Fruit fly (Drosophila melanogaster) whole organism, embryonic: ENCODE data around the gene CG9590.
A peak's percentile ranks its signal among the peaks of the same experiment; 100 is the strongest.

Experiments
- Antp ChIP-seq: fragments of 200-800 bp; sonication (Bioruptor generic); optimal IDR thresholded peaks from 3 replicates; lab custom pipeline; 2016; ENCODE audit warnings: missing biosample characterization, missing genetic modification characterization
- CG10462 ChIP-seq: fragments of 200-800 bp; sonication (Bioruptor generic); optimal IDR thresholded peaks from 2 replicates; lab custom pipeline; 2016; ENCODE audit warnings: missing biosample characterization, missing genetic modification characterization
- CG14014 ChIP-seq: fragments of 200-800 bp; sonication (Bioruptor generic); IDR thresholded peaks from 2 replicates; pipeline ENCODE4 v1.3.6; 2022; ENCODE audit warnings: missing biosample characterization, missing genetic modification characterization
- CG14441 ChIP-seq: fragments of 200-800 bp; sonication (Bioruptor generic); IDR thresholded peaks from 2 replicates; pipeline ENCODE4 v1.3.6; 2022; ENCODE audit warnings: missing biosample characterization, missing genetic modification characterization
- CG16779 ChIP-seq: fragments of 200-800 bp; sonication (Bioruptor generic); IDR thresholded peaks from 2 replicates; pipeline ENCODE4 v1.3.6; 2022; ENCODE audit warnings: missing biosample characterization, missing genetic modification characterization
- CG16813 ChIP-seq: fragments of 200-800 bp; sonication (Bioruptor generic); IDR thresholded peaks from 3 replicates; pipeline ENCODE4 v1.3.6; 2022; ENCODE audit warnings: missing biosample characterization, missing genetic modification characterization; ENCODE audit not compliant: partially characterized antibody
- CG17328 ChIP-seq: fragments of 200-800 bp; sonication (Bioruptor generic); IDR thresholded peaks from 2 replicates; pipeline ENCODE4 v1.3.6; 2022; ENCODE audit warnings: missing biosample characterization, missing genetic modification characterization
- CG2120 ChIP-seq: fragments of 200-800 bp; sonication (Bioruptor generic); optimal IDR thresholded peaks from 3 replicates; lab custom pipeline; 2016; ENCODE audit warnings: missing biosample characterization, missing genetic modification characterization
- CG2202 ChIP-seq: fragments of 200-800 bp; sonication (Bioruptor generic); optimal IDR thresholded peaks from 2 replicates; lab custom pipeline; 2018; ENCODE audit warnings: missing biosample characterization, mild to moderate bottlenecking, missing genetic modification characterization
- CG2875 ChIP-seq: fragments of 200-800 bp; sonication (Bioruptor generic); optimal IDR thresholded peaks from 2 replicates; lab custom pipeline; 2017; ENCODE audit warnings: missing biosample characterization, mild to moderate bottlenecking, missing genetic modification characterization, missing genetic modification reagents
- CG30403 ChIP-seq: fragments of 200-800 bp; sonication (Bioruptor generic); optimal IDR thresholded peaks from 3 replicates; lab custom pipeline; 2016; ENCODE audit warnings: missing biosample characterization, missing genetic modification characterization
- CG3065 ChIP-seq: fragments of 200-800 bp; sonication (Bioruptor generic); optimal IDR thresholded peaks from 2 replicates; lab custom pipeline; 2016; ENCODE audit warnings: missing biosample characterization, missing genetic modification characterization
- CG31441 ChIP-seq: fragments of 200-800 bp; sonication (Bioruptor generic); IDR thresholded peaks from 2 replicates; pipeline ENCODE4 v1.3.6; 2022; ENCODE audit warnings: missing biosample characterization, missing genetic modification characterization
- CG33557 ChIP-seq: fragments of 200-800 bp; sonication (Bioruptor generic); optimal IDR thresholded peaks from 2 replicates; lab custom pipeline; 2019; ENCODE audit warnings: missing biosample characterization, mild to moderate bottlenecking, missing genetic modification characterization, moderate library complexity
- CG34422 ChIP-seq: fragments of 200-800 bp; sonication (Bioruptor generic); IDR thresholded peaks from 3 replicates; pipeline ENCODE4 v1.3.6; 2022; ENCODE audit warnings: missing biosample characterization, missing genetic modification characterization
- CG3847 ChIP-seq: fragments of 200-800 bp; sonication (Bioruptor generic); IDR thresholded peaks from 2 replicates; pipeline ENCODE4 v1.3.6; 2022; ENCODE audit warnings: missing biosample characterization, missing genetic modification characterization
- CG6654 ChIP-seq: fragments of 200-800 bp; sonication (Bioruptor generic); optimal IDR thresholded peaks from 2 replicates; lab custom pipeline; 2017; ENCODE audit warnings: missing biosample characterization, mild to moderate bottlenecking, missing genetic modification characterization
- CG6791 ChIP-seq: fragments of 200-800 bp; sonication (Bioruptor generic); IDR thresholded peaks from 3 replicates; pipeline ENCODE4 v1.3.6; 2022; ENCODE audit warnings: missing biosample characterization, missing genetic modification characterization; ENCODE audit not compliant: partially characterized antibody
- CG8290 ChIP-seq, 3 experiments: fragments of 200-800 bp; sonication (Bioruptor generic); optimal IDR thresholded peaks; 2 replicates each; lab custom pipeline; 2016 to 2019; ENCODE audit warnings: missing biosample characterization in 3 of 3, missing genetic modification characterization in 3 of 3, mild to moderate bottlenecking in 2 of 3, moderate library complexity in 1 of 3
- CG8388 ChIP-seq: fragments of 200-800 bp; sonication (Bioruptor generic); optimal IDR thresholded peaks from 2 replicates; lab custom pipeline; 2019; ENCODE audit warnings: missing biosample characterization, mild to moderate bottlenecking, missing genetic modification characterization, moderate library complexity
- CG8478 ChIP-seq: fragments of >200 bp; optimal IDR thresholded peaks from 2 replicates; lab custom pipeline; 2018
- CG8765 ChIP-seq: fragments of 200-800 bp; sonication (Bioruptor generic); IDR thresholded peaks from 2 replicates; pipeline ENCODE4 v1.3.6; 2022; ENCODE audit warnings: missing biosample characterization, missing genetic modification characterization
- Camta ChIP-seq: fragments of 200-800 bp; sonication (Bioruptor generic); optimal IDR thresholded peaks from 2 replicates; lab custom pipeline; 2016; ENCODE audit warnings: missing biosample characterization, missing genetic modification characterization
- CoRest ChIP-seq: fragments of 200-800 bp; sonication (Bioruptor generic); optimal IDR thresholded peaks from 3 replicates; lab custom pipeline; 2018; ENCODE audit warnings: missing biosample characterization, mild to moderate bottlenecking, missing genetic modification characterization, moderate library complexity
- E2f2 ChIP-seq: fragments of 200-800 bp; sonication (Bioruptor generic); IDR thresholded peaks from 2 replicates; pipeline ENCODE4 v1.3.6; 2022; ENCODE audit warnings: missing biosample characterization, missing genetic modification characterization
- Ets65A ChIP-seq: fragments of 200-800 bp; sonication (Bioruptor generic); peaks from one replicate; lab custom pipeline; 2016; ENCODE audit warnings: missing biosample characterization, missing genetic modification characterization
- HLH54F ChIP-seq: fragments of 200-800 bp; sonication (Bioruptor generic); optimal IDR thresholded peaks from 3 replicates; lab custom pipeline; 2016; ENCODE audit warnings: missing biosample characterization, missing genetic modification characterization
- Mad ChIP-seq: fragments of 200-800 bp; sonication (Bioruptor generic); optimal IDR thresholded peaks from 2 replicates; lab custom pipeline; 2016; ENCODE audit warnings: missing biosample characterization, missing genetic modification characterization
- Max ChIP-seq: fragments of 200-800 bp; sonication (Bioruptor generic); optimal IDR thresholded peaks from 2 replicates; lab custom pipeline; 2016; ENCODE audit warnings: missing biosample characterization, mild to moderate bottlenecking, missing genetic modification characterization
- Mrtf ChIP-seq: fragments of 200-800 bp; sonication (Bioruptor generic); IDR thresholded peaks from 3 replicates; pipeline ENCODE4 v1.3.6; 2022; ENCODE audit warnings: missing biosample characterization, missing genetic modification characterization
- YL-1 ChIP-seq: fragments of 200-800 bp; sonication (Bioruptor generic); optimal IDR thresholded peaks from 3 replicates; lab custom pipeline; 2017; ENCODE audit warnings: missing biosample characterization, mild to moderate bottlenecking, missing genetic modification characterization
- btn ChIP-seq: fragments of 200-800 bp; sonication (Bioruptor generic); optimal IDR thresholded peaks from 2 replicates; lab custom pipeline; 2016; ENCODE audit warnings: missing biosample characterization, missing genetic modification characterization
- da ChIP-seq: fragments of 200-800 bp; sonication (Bioruptor generic); optimal IDR thresholded peaks from 2 replicates; lab custom pipeline; 2016; ENCODE audit warnings: missing biosample characterization, missing genetic modification characterization
- dmrt99B ChIP-seq: fragments of 200-800 bp; sonication (Bioruptor generic); optimal IDR thresholded peaks from 2 replicates; lab custom pipeline; 2018; ENCODE audit warnings: missing biosample characterization, mild to moderate bottlenecking, missing genetic modification characterization, moderate library complexity
- gro ChIP-seq: fragments of 200-800 bp; sonication (Bioruptor generic); optimal IDR thresholded peaks from 2 replicates; lab custom pipeline; 2016; ENCODE audit warnings: missing biosample characterization, missing genetic modification characterization
- hb ChIP-seq: fragments of 200-800 bp; sonication (Bioruptor generic); IDR thresholded peaks from 3 replicates; pipeline ENCODE4 v1.3.6; 2022; ENCODE audit warnings: missing biosample characterization, missing genetic modification characterization; ENCODE audit not compliant: partially characterized antibody
- lmd ChIP-seq: fragments of 200-800 bp; sonication (Bioruptor generic); IDR thresholded peaks from 2 replicates; pipeline ENCODE4 v1.3.6; 2022; ENCODE audit warnings: missing biosample characterization, missing genetic modification characterization
- nau ChIP-seq: fragments of 200-800 bp; sonication (Bioruptor generic); optimal IDR thresholded peaks from 3 replicates; lab custom pipeline; 2017; ENCODE audit warnings: missing biosample characterization, mild to moderate bottlenecking, missing genetic modification characterization, missing genetic modification reagents
- nerfin-2 ChIP-seq: fragments of 200-800 bp; sonication (Bioruptor generic); IDR thresholded peaks from 2 replicates; pipeline ENCODE4 v1.3.6; 2022; ENCODE audit warnings: missing biosample characterization, missing genetic modification characterization; ENCODE audit not compliant: partially characterized antibody
- ro ChIP-seq: fragments of 200-800 bp; sonication (Bioruptor generic); IDR thresholded peaks from 2 replicates; pipeline ENCODE4 v1.3.6; 2022; ENCODE audit warnings: missing biosample characterization, missing genetic modification characterization

The CG9590 gene

dm6 chr3R:15784298-15784697 is 2.2 kb upstream of the CG9590 start (continued):
- TF ChIP-seq CG14014 (GFP tag; lab: Robert Waterston, UW) = 0 out of 2 replicates have a peak, but pooled peaks have one; percentile 11
- TF ChIP-seq CG14441 = peak; percentile 32; the same call in 1 of the 2 replicates
- TF ChIP-seq CG16813 (GFP tag; lab: Robert Waterston, UW) = no peak
- TF ChIP-seq da = no peak
- TF ChIP-seq CoRest (tag; lab: Kevin White, UChicago) = peak; percentile 20
- 0 out of 2 replicates have a peak, but pooled peaks have one; percentile 21 for TF ChIP-seq CG17328 (GFP tag; lab: Robert Waterston, UW)
- no peak for TF ChIP-seq CG2202 (tag; lab: Kevin White, UChicago)
- TF ChIP-seq CG8388 = no peak
- no peak for TF ChIP-seq CG6791 (GFP tag; lab: Robert Waterston, UW)
- TF ChIP-seq CG16779 (GFP tag; lab: Robert Waterston, UW) = no peak
- no peak for TF ChIP-seq YL-1 (GFP tag; lab: Kevin White, UChicago)
- no peak for TF ChIP-seq CG2875 (GFP tag; lab: Kevin White, UChicago)
- no peak for TF ChIP-seq ro
- TF ChIP-seq CG10462 (GFP tag; lab: Kevin White, UChicago) = no peak
- peak; percentile 38 for TF ChIP-seq CG2120 (GFP tag; lab: Kevin White, UChicago)
- TF ChIP-seq CG8478 = no peak
- no peak for TF ChIP-seq Antp (GFP tag; lab: Kevin White, UChicago)
- TF ChIP-seq lmd (GFP tag; lab: Robert Waterston, UW) = 0 out of 2 replicates have a peak, but pooled peaks have one; percentile 9
- TF ChIP-seq CG6654 (GFP tag; lab: Kevin White, UChicago) = no peak
- TF ChIP-seq CG3847 = 0 out of 2 replicates have a peak, but pooled peaks have one; percentile 16

dm6 chr3R:15788221-15788620 is 1.7 kb downstream of the CG9590 start, which contains the start of gene Uros2:
TSS of gene Uros2 (plus strand) at chr3R:15788521.
- TF ChIP-seq CG3065 (GFP tag; lab: Kevin White, UChicago) (no peak), CG8765 (no peak), Mad (GFP tag; lab: Kevin White, UChicago) (no peak), Max (GFP tag; lab: Kevin White, UChicago) (no peak), CG8290 (GFP tag; optimal IDR thresholded peaks at IDR 0.05; lab: Kevin White, UChicago) (no peak), CG8290 (tag; optimal IDR thresholded peaks at IDR 0.05; lab: Kevin White, UChicago) (no peak), CG34422 (GFP tag; lab: Robert Waterston, UW) (no peak), CG30403 (GFP tag; lab: Kevin White, UChicago) (no peak), nerfin-2 (GFP tag; lab: Robert Waterston, UW) (no peak), gro (GFP tag; lab: Kevin White, UChicago) (no peak), nau (GFP tag; lab: Kevin White, UChicago) (no peak), HLH54F (GFP tag; lab: Kevin White, UChicago) (no peak), hb (GFP tag; lab: Robert Waterston, UW) (no peak), CG31441 (GFP tag; lab: Robert Waterston, UW) (no peak), E2f2 (GFP tag; lab: Robert Waterston, UW) (no peak), CG33557 (GFP tag; lab: Kevin White, UChicago) (no peak), Ets65A (GFP tag; lab: Kevin White, UChicago) (no peak), dmrt99B (no peak), btn (GFP tag; lab: Kevin White, UChicago) (no peak), Camta (GFP tag; lab: Kevin White, UChicago) (no peak), Mrtf (GFP tag; lab: Robert Waterston, UW) (no peak)
